Worm (Caenorhabditis elegans): ENCODE data around the gene cdc-42.

ce11 chrII:7574143-7574542 is 42.1 kb upstream of the cdc-42 start, which contains the start of gene F35D2.2:
- TF ChIP-seq nhr-76 (tag; optimal IDR thresholded peaks at IDR 0.05), result no peak
- no peak for TF ChIP-seq nfya-1 (tag; optimal IDR thresholded peaks at IDR 0.05; ENCODE audit: insufficient read depth)
- TF ChIP-seq R02D3.7 (tag; optimal IDR thresholded peaks at IDR 0.05), result no peak
- TF ChIP-seq unc-62 (GFP tag; optimal IDR thresholded peaks at IDR 0.05), result no peak
- no peak for TF ChIP-seq elt-3 (tag; optimal IDR thresholded peaks at IDR 0.05)
- TF ChIP-seq ceh-9 (tag; optimal IDR thresholded peaks at IDR 0.05), result no peak
- no peak for TF ChIP-seq nhr-237 (tag; optimal IDR thresholded peaks at IDR 0.05)
- no peak for TF ChIP-seq lsy-12 (tag; optimal IDR thresholded peaks at IDR 0.05)
- TF ChIP-seq lin-15B (tag; optimal IDR thresholded peaks at IDR 0.05), result no peak
- no peak for TF ChIP-seq snpc-4 (tag; optimal IDR thresholded peaks at IDR 0.05)

All from whole organism, L3 larva.